Worm (Caenorhabditis elegans) whole organism, L4 larva: Measurements from ENCODE around the gene Y37D8A.8.

Source experiments
- duxl-1 ChIP-seq: sonication (generic microtip); optimal IDR thresholded peaks from 2 replicates; lab custom pipeline; 2016; ENCODE audit warnings: mild to moderate bottlenecking, missing genetic modification characterization, moderate library complexity, missing compliant biosample characterization; ENCODE audit not compliant: poor library complexity
- egl-27 ChIP-seq: sonication (generic microtip); optimal IDR thresholded peaks from 3 replicates; lab custom pipeline; 2017; ENCODE audit warnings: missing biosample characterization, missing genetic modification reagents, missing genetic modification characterization
- skn-1 ChIP-seq: fragments of 150-350 bp; optimal IDR thresholded peaks from 2 replicates; lab custom pipeline; 2014; ENCODE audit warnings: missing biosample characterization, missing genetic modification characterization
- snpc-1.2 ChIP-seq: fragments of 200-800 bp; sonication (Bioruptor generic); IDR thresholded peaks from 2 replicates; pipeline ENCODE4 v1.3.6; 2022; ENCODE audit warnings: missing genetic modification reagents, missing genetic modification characterization, missing compliant biosample characterization

DNA sequence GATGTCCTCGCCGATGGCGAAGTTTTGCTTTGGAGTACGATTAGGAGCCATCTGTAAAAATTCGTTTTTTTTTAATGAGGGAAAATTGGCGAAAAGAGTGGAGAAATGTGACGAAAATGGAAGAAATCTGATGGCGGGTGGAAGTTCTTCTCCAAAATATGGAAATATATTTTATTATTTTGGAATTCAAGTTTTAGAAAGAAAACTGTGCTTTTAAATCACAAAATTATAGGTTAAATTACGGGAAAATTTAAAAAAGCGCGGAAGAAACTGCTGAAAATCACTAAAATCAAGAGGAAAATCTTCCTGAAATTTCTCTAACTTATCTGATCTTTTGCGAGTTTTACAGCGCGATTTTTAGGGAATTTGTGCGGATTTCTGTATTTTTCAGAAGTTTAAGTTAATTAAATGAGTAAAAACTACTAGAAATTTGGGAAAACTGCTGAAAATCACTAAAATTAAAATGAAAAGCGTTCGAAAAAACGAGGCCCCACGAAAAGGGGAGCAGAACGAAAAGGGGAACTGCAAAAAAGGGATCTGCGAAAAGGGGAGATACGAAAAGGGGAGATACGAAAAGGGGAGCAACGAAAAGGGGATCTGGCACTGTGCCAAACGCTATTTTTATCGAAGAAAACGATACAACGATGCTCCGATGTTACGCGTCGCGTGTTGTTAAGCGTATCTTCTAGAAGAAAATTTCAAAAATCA lies 12.9 kb downstream of the Y37D8A.8 start, which contains the start of the genes cec-7 and enu-3.5:
- TF ChIP-seq skn-1 (tag; lab: Kevin White, UChicago) (no peak), snpc-1.2 (no peak), duxl-1 (tag; lab: Kevin White, UChicago) (no peak), egl-27 (tag; lab: Kevin White, UChicago) (no peak)
